Worm (Caenorhabditis elegans) whole organism, dauer: ENCODE measurements around the gene F37C4.8.

ENCODE experiments used
- unc-62 ChIP-seq: sonication (generic microtip); optimal IDR thresholded peaks from 2 replicates; lab custom pipeline; 2017; ENCODE audit warnings: missing biosample characterization, missing genetic modification reagents, missing genetic modification characterization

Gene F37C4.8

ce11 chrIV:3832040-3832439 is 49.0 kb downstream of the F37C4.8 start:
- TF ChIP-seq unc-62 (GFP tag; lab: Kevin White, UChicago) = no peak
